Worm (Caenorhabditis elegans): ENCODE data around the gene dhs-19.

ce11 chrV:11534495-11535189, 44.4 kb upstream of the dhs-19 start:
- no peak for TF ChIP-seq scrt-1 (GFP tag; IDR thresholded peaks at IDR 0.05)
- no peak for TF ChIP-seq F13C5.2 (tag; optimal IDR thresholded peaks at IDR 0.05)
- no peak for TF ChIP-seq ama-1 (optimal IDR thresholded peaks at IDR 0.05)
- TF ChIP-seq ceh-13 (GFP tag; optimal IDR thresholded peaks at IDR 0.05), result no peak
- TF ChIP-seq pes-1 (GFP tag; IDR thresholded peaks at IDR 0.05), result no peak
- no peak for TF ChIP-seq tbx-37 (GFP tag; conservative IDR thresholded peaks at IDR 0.05)
- TF ChIP-seq ets-7 (tag; optimal IDR thresholded peaks at IDR 0.05), result no peak
- TF ChIP-seq hmbx-1 (tag; optimal IDR thresholded peaks at IDR 0.05), result no peak
- no peak for TF ChIP-seq sea-1 (GFP tag; conservative IDR thresholded peaks at IDR 0.05)
- TF ChIP-seq B0310.2 (tag; optimal IDR thresholded peaks at IDR 0.05), result no peak
- TF ChIP-seq flt-1 (GFP tag; IDR thresholded peaks at IDR 0.05), result no peak
- no peak for TF ChIP-seq hnd-1 (tag; optimal IDR thresholded peaks at IDR 0.05)

Measured in whole organism, early embryonic.